Worm (Caenorhabditis elegans): ENCODE results near the gene cyp-25A4.

cyp-25A4 gene

DNA sequence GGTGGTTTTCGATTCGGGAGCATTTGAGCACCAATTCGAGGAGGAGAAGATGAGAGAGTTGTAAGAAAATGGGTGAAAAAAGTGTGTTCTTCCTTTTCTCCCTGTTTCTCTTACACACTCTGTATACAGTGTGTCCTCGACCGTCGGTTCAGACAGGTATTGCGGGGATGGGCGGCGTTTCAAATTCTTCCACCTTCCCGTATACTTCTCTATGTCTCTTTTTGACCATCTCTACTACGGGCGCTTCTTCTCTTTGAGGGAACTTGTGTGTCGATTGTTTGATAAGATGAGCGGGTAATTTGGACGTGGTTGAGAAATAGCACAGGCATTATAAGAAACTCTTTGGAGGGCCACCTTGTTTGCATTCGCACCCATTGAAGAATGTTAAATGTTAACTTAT lies 35.7 kb upstream of the cyp-25A4 start (continued):
- TF ChIP-seq lin-13 (GFP tag; optimal IDR thresholded peaks at IDR 0.05) (peak; percentile 77), saeg-2 (GFP tag; IDR thresholded peaks at IDR 0.05) (no peak), daf-16 (GFP tag; optimal IDR thresholded peaks at IDR 0.05) (no peak), daf-16 (tag; optimal IDR thresholded peaks at IDR 0.05) (peak; percentile 57), snpc-1.2 (GFP tag; IDR thresholded peaks at IDR 0.05) (no peak), T20F7.1 (GFP tag; optimal IDR thresholded peaks at IDR 0.05) (no peak), pqm-1 (tag; optimal IDR thresholded peaks at IDR 0.05) (peak; percentile 77), nhr-28 (tag; optimal IDR thresholded peaks at IDR 0.05) (peak; percentile 91), dmd-8 (GFP tag; IDR thresholded peaks at IDR 0.05) (no peak), pha-4 (GFP tag; IDR thresholded peaks at IDR 0.05) (no peak), pha-4 (tag; optimal IDR thresholded peaks at IDR 0.05) (peak; percentile 13), dmd-6 (GFP tag; IDR thresholded peaks at IDR 0.05) (peak; percentile 41; the same call in 1 of the 2 replicates)

- TF ChIP-seq nhr-102 (tag; optimal IDR thresholded peaks at IDR 0.05), result no peak
- peak; percentile 7 for TF ChIP-seq aha-1 (tag)
Measured at ce11 chrIII:3883146-3883545, 31.3 kb upstream of the cyp-25A4 start.

DNA sequence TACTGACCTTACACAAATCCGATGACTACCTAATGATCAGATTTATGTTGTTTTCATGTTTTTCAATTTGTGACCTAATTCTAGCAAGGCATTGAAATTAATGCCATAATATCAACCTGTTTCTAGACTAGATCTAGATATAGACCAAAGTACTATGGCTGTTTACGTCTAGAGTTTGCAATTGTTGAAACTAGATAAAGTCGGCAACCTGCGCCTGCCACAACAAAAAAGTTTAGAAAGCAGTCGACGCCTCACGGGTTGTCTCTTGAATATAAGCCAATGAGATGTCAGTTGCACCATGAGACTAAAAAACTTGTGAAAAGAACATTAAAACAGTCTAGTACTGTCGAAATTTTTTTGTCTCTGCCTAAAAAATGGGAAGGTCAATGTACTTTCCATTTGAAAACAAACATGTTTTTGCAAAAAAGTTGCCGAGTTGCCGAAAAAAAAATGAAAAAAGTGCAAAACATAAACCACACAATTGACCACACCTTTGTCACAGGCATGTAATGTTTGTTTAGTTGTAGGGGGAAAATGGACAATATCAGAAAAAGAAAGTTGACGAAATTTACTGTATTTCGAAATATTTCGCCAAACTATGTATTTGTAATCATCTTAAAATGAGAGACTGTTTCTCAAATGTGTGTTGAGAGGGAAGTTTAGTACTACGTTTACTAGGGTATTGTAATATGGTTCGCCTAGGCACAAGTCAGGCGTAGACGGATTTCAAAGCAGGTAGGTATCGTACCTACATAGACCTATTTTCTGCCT lies 27.3 kb upstream of the cyp-25A4 start:
- TF ChIP-seq daf-16 (GFP tag; optimal IDR thresholded peaks at IDR 0.05) (no peak), daf-16 (tag; optimal IDR thresholded peaks at IDR 0.05) (no peak), nhr-28 (tag; optimal IDR thresholded peaks at IDR 0.05) (peak; percentile 48), hlh-30 (tag; optimal IDR thresholded peaks at IDR 0.05; ENCODE audit: insufficient read depth) (peak; percentile 7)

DNA sequence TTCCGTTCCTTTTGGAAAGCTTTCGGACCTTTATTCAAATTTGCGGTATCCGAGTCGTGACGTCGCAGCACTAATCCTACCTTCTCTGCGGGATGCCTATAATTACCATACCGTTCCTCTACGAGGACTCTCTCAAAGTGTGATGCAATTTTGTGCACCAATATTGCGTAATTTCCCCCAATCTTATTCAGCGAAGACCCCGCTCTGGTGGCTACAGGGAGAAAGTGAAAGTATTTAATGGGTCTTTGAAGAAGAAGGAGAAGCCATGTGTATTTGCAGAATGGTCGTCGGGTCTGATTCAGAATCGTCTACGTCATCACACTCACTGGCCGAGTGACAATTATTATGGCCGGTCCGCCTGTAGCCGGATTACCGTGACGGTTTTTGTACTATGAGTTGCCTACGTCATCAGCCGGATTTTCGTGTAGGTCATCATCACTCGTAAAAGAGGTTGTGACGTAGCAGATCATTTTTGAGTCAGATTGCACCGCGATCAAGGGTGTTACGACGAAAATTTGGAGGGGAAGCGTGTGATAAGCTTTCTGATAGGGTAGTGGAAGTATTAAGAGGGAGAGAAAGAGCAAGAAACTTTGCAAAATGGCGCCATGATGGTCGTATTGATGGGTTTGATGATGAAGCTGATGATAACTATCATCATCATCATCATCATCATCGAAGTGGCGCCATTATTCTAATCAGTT lies 24.5 kb upstream of the cyp-25A4 start:
- TF ChIP-seq hmg-1.1 (GFP tag; IDR thresholded peaks at IDR 0.05), result no peak
- peak; percentile 41 for TF ChIP-seq pqm-1 (tag; optimal IDR thresholded peaks at IDR 0.05)
- no peak for TF ChIP-seq vab-7 (GFP tag; IDR thresholded peaks at IDR 0.05)
- TF ChIP-seq ces-1 (GFP tag; optimal IDR thresholded peaks at IDR 0.05), result no peak
- peak; percentile 52 for TF ChIP-seq aha-1 (tag)
- no peak for TF ChIP-seq ceh-32 (tag; optimal IDR thresholded peaks at IDR 0.05; ENCODE audit: poor library complexity)
- peak; percentile 42 for TF ChIP-seq dmd-6 (GFP tag; IDR thresholded peaks at IDR 0.05)
- TF ChIP-seq daf-16 (GFP tag; optimal IDR thresholded peaks at IDR 0.05), result no peak
- TF ChIP-seq daf-16 (tag; optimal IDR thresholded peaks at IDR 0.05), result peak; percentile 3
- no peak for TF ChIP-seq lsy-2 (tag; optimal IDR thresholded peaks at IDR 0.05)
- TF ChIP-seq dve-1 (tag; optimal IDR thresholded peaks at IDR 0.05; ENCODE audit: insufficient read depth), result peak; percentile 16
- TF ChIP-seq F44E2.7 (GFP tag; IDR thresholded peaks at IDR 0.05), result no peak
- TF ChIP-seq F37D6.2 (tag; optimal IDR thresholded peaks at IDR 0.05), result no peak
- TF ChIP-seq nhr-28 (tag; optimal IDR thresholded peaks at IDR 0.05), result peak; percentile 28

- no peak for TF ChIP-seq madf-5 (GFP tag; IDR thresholded peaks at IDR 0.05)
- TF ChIP-seq hlh-11 (tag; optimal IDR thresholded peaks at IDR 0.05), result peak; percentile 74
- 0 out of 2 replicates have a peak, but pooled peaks have one; percentile 27 for TF ChIP-seq ceh-20 (GFP tag; IDR thresholded peaks at IDR 0.05)
- peak; percentile 42 for TF ChIP-seq dmd-6 (GFP tag; IDR thresholded peaks at IDR 0.05)
- TF ChIP-seq cey-2 (tag; optimal IDR thresholded peaks at IDR 0.05; ENCODE audit: borderline replicate concordance, insufficient read depth), result peak; percentile 45
- TF ChIP-seq F10B5.3 (tag; optimal IDR thresholded peaks at IDR 0.05), result no peak
- TF ChIP-seq R02D3.7 (tag; optimal IDR thresholded peaks at IDR 0.05), result no peak
- TF ChIP-seq lsy-2 (tag; optimal IDR thresholded peaks at IDR 0.05), result peak in 1 of 2 experiments; percentile 42
- TF ChIP-seq hlh-30 (tag; optimal IDR thresholded peaks at IDR 0.05; ENCODE audit: insufficient read depth), result peak; percentile 92
- no peak for TF ChIP-seq zip-2 (tag; optimal IDR thresholded peaks at IDR 0.05)
- no peak for TF ChIP-seq fkh-10 (GFP tag; optimal IDR thresholded peaks at IDR 0.05)
- no peak for TF ChIP-seq zag-1 (tag; optimal IDR thresholded peaks at IDR 0.05)
- no peak for TF ChIP-seq unc-130 (GFP tag; optimal IDR thresholded peaks at IDR 0.05)
- no peak for TF ChIP-seq D1046.2 (GFP tag; IDR thresholded peaks at IDR 0.05)
- no peak for TF ChIP-seq nhr-77 (tag; optimal IDR thresholded peaks at IDR 0.05)
- peak; percentile 33 for TF ChIP-seq mxl-3 (GFP tag; optimal IDR thresholded peaks at IDR 0.05)
- no peak for TF ChIP-seq daf-16 (GFP tag; optimal IDR thresholded peaks at IDR 0.05)
- TF ChIP-seq daf-16 (tag; optimal IDR thresholded peaks at IDR 0.05), result peak; percentile 60
- TF ChIP-seq nhr-25 (tag; optimal IDR thresholded peaks at IDR 0.05; ENCODE audit: borderline replicate concordance, insufficient read depth), result no peak
- TF ChIP-seq mep-1 (tag; optimal IDR thresholded peaks at IDR 0.05), result peak; percentile 67
- no peak for TF ChIP-seq F37D6.2 (tag; optimal IDR thresholded peaks at IDR 0.05)
- TF ChIP-seq daf-8 (GFP tag; IDR thresholded peaks at IDR 0.05), result no peak
- no peak for TF ChIP-seq Y48G9A.11 (GFP tag; IDR thresholded peaks at IDR 0.05)
Measured at ce11 chrIII:3875608-3876007, 23.7 kb upstream of the cyp-25A4 start.
